Worm (Caenorhabditis elegans) whole organism, young adult: ENCODE measurements around the gene T05B9.1.
A peak's percentile ranks its signal among the peaks of the same experiment; 100 is the strongest.

Source experiments
- B0336.3 ChIP-seq: fragments of 200-800 bp; sonication (Bioruptor generic); IDR thresholded peaks from 2 replicates; pipeline ENCODE4 v1.3.6; 2022; ENCODE audit warnings: missing genetic modification characterization, missing compliant biosample characterization
- C17E4.6 ChIP-seq: fragments of 200-800 bp; sonication (Bioruptor generic); IDR thresholded peaks from 2 replicates; pipeline ENCODE4 v1.3.6; 2022; ENCODE audit warnings: missing genetic modification reagents, missing genetic modification characterization, missing compliant biosample characterization
- D2030.7 ChIP-seq: fragments of 200-800 bp; sonication (Bioruptor generic); IDR thresholded peaks from 2 replicates; pipeline ENCODE4 v1.3.6; 2022; ENCODE audit warnings: missing genetic modification reagents, missing genetic modification characterization, missing compliant biosample characterization
- F10E7.11 ChIP-seq: sonication (generic microtip); optimal IDR thresholded peaks from 2 replicates; lab custom pipeline; 2017; ENCODE audit warnings: mild to moderate bottlenecking, missing genetic modification characterization, moderate library complexity, missing compliant biosample characterization
- F52B5.7 ChIP-seq: sonication (generic microtip); optimal IDR thresholded peaks from 2 replicates; lab custom pipeline; 2016; ENCODE audit warnings: mild to moderate bottlenecking, missing genetic modification characterization, missing compliant biosample characterization
- F57C9.4 ChIP-seq: sonication (generic microtip); optimal IDR thresholded peaks from 2 replicates; lab custom pipeline; 2017; ENCODE audit warnings: mild to moderate bottlenecking, missing genetic modification characterization, missing compliant biosample characterization
- K11D2.4 ChIP-seq: fragments of 200-800 bp; sonication (Bioruptor generic); IDR thresholded peaks from 2 replicates; pipeline ENCODE4 v1.3.6; 2022; ENCODE audit warnings: missing genetic modification reagents, missing genetic modification characterization, missing compliant biosample characterization
- T26A5.8 ChIP-seq: sonication (generic microtip); optimal IDR thresholded peaks from 2 replicates; lab custom pipeline; 2016; ENCODE audit warnings: missing genetic modification characterization, missing compliant biosample characterization
- Y53G8AR.9 ChIP-seq: fragments of 200-800 bp; sonication (Bioruptor generic); conservative IDR thresholded peaks from 2 replicates; pipeline ENCODE4 v1.3.6; 2022; ENCODE audit warnings: missing genetic modification reagents, missing genetic modification characterization, missing compliant biosample characterization
- Y56A3A.18 ChIP-seq: fragments of 200-800 bp; sonication (Bioruptor generic); IDR thresholded peaks from 2 replicates; pipeline ENCODE4 v1.3.6; 2022; ENCODE audit warnings: missing genetic modification reagents, missing genetic modification characterization, missing compliant biosample characterization
- Y95B8A.8 ChIP-seq: fragments of 200-800 bp; sonication (Bioruptor generic); IDR thresholded peaks from 2 replicates; pipeline ENCODE4 v1.3.6; 2022; ENCODE audit warnings: missing genetic modification reagents, missing genetic modification characterization, missing compliant biosample characterization
- ZK185.1 ChIP-seq: sonication (generic microtip); optimal IDR thresholded peaks from 2 replicates; lab custom pipeline; 2016; ENCODE audit warnings: mild to moderate bottlenecking, missing genetic modification characterization, missing compliant biosample characterization; ENCODE audit not compliant: poor library complexity, severe bottlenecking
- athp-1 ChIP-seq: sonication (generic microtip); optimal IDR thresholded peaks from 2 replicates; lab custom pipeline; 2017; ENCODE audit warnings: mild to moderate bottlenecking, missing genetic modification characterization, missing compliant biosample characterization
- attf-3 ChIP-seq: fragments of 200-800 bp; sonication (Bioruptor generic); conservative IDR thresholded peaks from 2 replicates; pipeline ENCODE4 v1.3.6; 2022; ENCODE audit warnings: missing genetic modification reagents, missing genetic modification characterization, missing compliant biosample characterization
- bed-2 ChIP-seq: fragments of 200-800 bp; sonication (Bioruptor generic); IDR thresholded peaks from 2 replicates; pipeline ENCODE4 v1.3.6; 2022; ENCODE audit warnings: missing genetic modification reagents, missing genetic modification characterization, missing compliant biosample characterization
- cebp-2 ChIP-seq: fragments of 200-800 bp; sonication (Bioruptor generic); IDR thresholded peaks from 2 replicates; pipeline ENCODE4 v1.3.6; 2022; ENCODE audit warnings: missing genetic modification characterization, missing compliant biosample characterization
- ceh-100 ChIP-seq: fragments of 200-800 bp; sonication (Bioruptor generic); IDR thresholded peaks from 2 replicates; pipeline ENCODE4 v1.3.6; 2022; ENCODE audit warnings: missing genetic modification reagents, missing genetic modification characterization, missing compliant biosample characterization
- ceh-40 ChIP-seq: fragments of 200-800 bp; sonication (Bioruptor generic); IDR thresholded peaks from 2 replicates; pipeline ENCODE4 v1.3.6; 2022; ENCODE audit warnings: missing genetic modification characterization, missing compliant biosample characterization
- chd-7 ChIP-seq: sonication (generic microtip); optimal IDR thresholded peaks from 2 replicates; lab custom pipeline; 2016; ENCODE audit warnings: mild to moderate bottlenecking, missing genetic modification characterization, moderate library complexity, missing compliant biosample characterization
- dox-1 ChIP-seq: fragments of 200-800 bp; sonication (Bioruptor generic); IDR thresholded peaks from 2 replicates; pipeline ENCODE4 v1.3.6; 2022; ENCODE audit warnings: missing genetic modification reagents, missing genetic modification characterization, missing compliant biosample characterization
- gei-17 ChIP-seq: fragments of 200-800 bp; sonication (Bioruptor generic); optimal IDR thresholded peaks from 2 replicates; lab custom pipeline; 2018; ENCODE audit warnings: mild to moderate bottlenecking, missing genetic modification characterization, missing compliant biosample characterization
- him-1 ChIP-seq: sonication (generic microtip); optimal IDR thresholded peaks from 2 replicates; lab custom pipeline; 2016; ENCODE audit warnings: missing genotype, missing genetic modification reagents, missing genetic modification characterization, missing compliant biosample characterization
- hlh-26 ChIP-seq: fragments of 200-800 bp; sonication (Bioruptor generic); conservative IDR thresholded peaks from 2 replicates; pipeline ENCODE4 v1.3.6; 2022; ENCODE audit warnings: missing genetic modification reagents, missing genetic modification characterization, missing compliant biosample characterization
- hmg-1.2 ChIP-seq: fragments of 200-800 bp; sonication (Bioruptor generic); IDR thresholded peaks from 2 replicates; pipeline ENCODE4 v1.3.6; 2022; ENCODE audit warnings: missing genetic modification reagents, missing genetic modification characterization, missing compliant biosample characterization
- let-526 ChIP-seq: fragments of 200-800 bp; sonication (Bioruptor generic); IDR thresholded peaks from 2 replicates; pipeline ENCODE4 v1.3.6; 2022; ENCODE audit warnings: missing genetic modification reagents, missing genetic modification characterization, missing compliant biosample characterization
- lin-35 ChIP-seq, 3 experiments: fragments of 150-350 bp in 2 of 3; sonication (generic microtip) in 1 of 3; optimal IDR thresholded peaks; 2 replicates each; lab custom pipeline; 2014 to 2018; ENCODE audit warnings: missing biosample characterization in 3 of 3, missing genetic modification characterization in 3 of 3, missing genetic modification reagents in 3 of 3
- lin-40 ChIP-seq: sonication (generic microtip); optimal IDR thresholded peaks from 2 replicates; lab custom pipeline; 2016; ENCODE audit warnings: missing genetic modification characterization, mild to moderate bottlenecking, missing compliant biosample characterization, missing genotype, missing genetic modification reagents
- mcd-1 ChIP-seq: fragments of 200-800 bp; sonication (Bioruptor generic); IDR thresholded peaks from 2 replicates; pipeline ENCODE4 v1.3.6; 2022; ENCODE audit warnings: missing genetic modification reagents, missing genetic modification characterization, missing compliant biosample characterization
- nfya-1 ChIP-seq: sonication (generic microtip); optimal IDR thresholded peaks from 2 replicates; lab custom pipeline; 2017; ENCODE audit warnings: antibody characterized with exemption, missing compliant biosample characterization, missing genetic modification characterization, borderline replicate concordance; ENCODE audit not compliant: insufficient read depth
- nfya-2 ChIP-seq: fragments of 200-800 bp; sonication (Bioruptor generic); IDR thresholded peaks from 2 replicates; pipeline ENCODE4 v1.3.6; 2022; ENCODE audit warnings: missing genetic modification reagents, missing genetic modification characterization, missing compliant biosample characterization
- nfyb-1 ChIP-seq: fragments of 200-800 bp; sonication (Bioruptor generic); IDR thresholded peaks from 2 replicates; pipeline ENCODE4 v1.3.6; 2022; ENCODE audit warnings: missing genetic modification reagents, missing genetic modification characterization, missing compliant biosample characterization
- nhr-27 ChIP-seq: fragments of 200-800 bp; sonication (Bioruptor generic); optimal IDR thresholded peaks from 2 replicates; lab custom pipeline; 2018; ENCODE audit warnings: mild to moderate bottlenecking, missing genetic modification characterization, moderate library complexity, missing compliant biosample characterization
- nhr-90 ChIP-seq: sonication (generic microtip); optimal IDR thresholded peaks from 2 replicates; lab custom pipeline; 2016; ENCODE audit warnings: missing genotype, mild to moderate bottlenecking, missing genetic modification characterization, missing compliant biosample characterization
- pbrm-1 ChIP-seq: fragments of 200-800 bp; sonication (Bioruptor generic); IDR thresholded peaks from 2 replicates; pipeline ENCODE4 v1.3.6; 2022; ENCODE audit warnings: missing genetic modification reagents, missing genetic modification characterization, missing compliant biosample characterization
- pha-4 ChIP-seq: fragments of 150-350 bp; sonication (generic microtip); optimal IDR thresholded peaks from 2 replicates; lab custom pipeline; 2014; ENCODE audit warnings: missing biosample characterization, missing genetic modification reagents, missing genetic modification characterization
- repo-1 ChIP-seq: sonication (generic microtip); optimal IDR thresholded peaks from 2 replicates; lab custom pipeline; 2017; ENCODE audit warnings: mild to moderate bottlenecking, missing genetic modification characterization, missing compliant biosample characterization
- snpc-4 ChIP-seq, 5 experiments: fragments of 150-350 bp in 1 of 5; sonication (generic microtip) in 4 of 5; optimal IDR thresholded peaks; 2 replicates each; lab custom pipeline; 2014 to 2018; ENCODE audit warnings: missing genetic modification characterization in 5 of 5, missing biosample characterization in 3 of 5, antibody characterized with exemption in 2 of 5, mild to moderate bottlenecking in 2 of 5, missing compliant biosample characterization in 2 of 5, missing genotype in 2 of 5, moderate library complexity in 2 of 5, missing genetic modification reagents in 1 of 5
- sptf-2 ChIP-seq: fragments of 200-800 bp; sonication (Bioruptor generic); optimal IDR thresholded peaks from 2 replicates; lab custom pipeline; 2018; ENCODE audit warnings: mild to moderate bottlenecking, missing genetic modification characterization, missing compliant biosample characterization
- xnd-1 ChIP-seq: sonication (generic microtip); optimal IDR thresholded peaks from 2 replicates; lab custom pipeline; 2016; ENCODE audit warnings: missing genotype, missing genetic modification reagents, missing genetic modification characterization, missing compliant biosample characterization
- ztf-28 ChIP-seq: fragments of 200-800 bp; sonication (Bioruptor generic); IDR thresholded peaks from 2 replicates; pipeline ENCODE4 v1.3.6; 2022; ENCODE audit warnings: missing genetic modification reagents, missing genetic modification characterization, missing compliant biosample characterization
- ztf-3 ChIP-seq: fragments of 200-800 bp; sonication (Bioruptor generic); optimal IDR thresholded peaks from 2 replicates; lab custom pipeline; 2018; ENCODE audit warnings: mild to moderate bottlenecking, missing genetic modification characterization, missing compliant biosample characterization

Gene T05B9.1

DNA sequence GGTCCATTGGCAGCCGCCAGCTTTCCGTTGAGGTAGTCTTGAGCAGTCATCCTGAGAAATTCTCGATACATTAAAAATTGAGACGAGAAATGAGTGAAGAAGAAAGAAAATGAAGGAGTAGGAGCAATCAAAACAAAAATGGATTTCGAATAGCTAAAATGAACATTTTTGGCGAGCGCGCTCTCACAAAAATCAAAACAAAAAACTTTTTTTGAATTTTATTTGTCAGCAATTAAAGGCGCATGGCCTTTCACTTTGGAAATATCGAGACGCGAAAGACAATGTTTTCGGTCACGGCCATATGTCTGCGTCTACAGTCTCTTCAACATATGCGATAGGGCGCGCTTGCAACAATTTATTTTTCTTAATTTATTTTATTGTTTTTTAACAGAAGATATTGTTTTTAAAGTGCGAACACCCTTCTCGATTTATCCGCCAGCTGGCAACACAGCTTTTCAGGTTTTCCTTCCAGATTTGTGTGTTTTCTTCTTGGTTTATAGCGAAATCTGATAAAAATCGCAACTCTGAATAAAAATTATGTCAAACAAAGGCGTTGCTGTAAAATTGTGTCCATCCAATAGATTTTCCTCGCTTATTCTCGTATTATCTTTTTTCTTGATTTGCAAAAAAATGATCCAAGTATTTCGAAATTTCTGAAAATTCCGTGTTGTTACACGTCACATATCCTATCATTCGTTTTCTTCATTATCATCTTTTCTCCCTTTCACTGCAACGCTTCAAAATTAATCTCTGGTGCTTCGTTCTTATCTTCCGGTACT is 21.9 kb downstream of the T05B9.1 start, which contains the start of the genes rpn-9 and T06D8.9 (continued):
- no peak for TF ChIP-seq F57C9.4 (tag; lab: Kevin White, UChicago)
- TF ChIP-seq pha-4 (tag; lab: Kevin White, UChicago) = no peak
- TF ChIP-seq D2030.7 (GFP tag; lab: Robert Waterston, UW) = peak; percentile 89
- TF ChIP-seq pbrm-1 = peak; percentile 81
- no peak for TF ChIP-seq K11D2.4 (GFP tag; lab: Robert Waterston, UW)
- TF ChIP-seq snpc-4 (GFP tag; optimal IDR thresholded peaks at IDR 0.05; lab: Kevin White, UChicago) = peak; percentile 17
- peak; percentile 70 to 80 (median 76) for TF ChIP-seq snpc-4 (tag; optimal IDR thresholded peaks at IDR 0.05; lab: Kevin White, UChicago)
- TF ChIP-seq ceh-100 (GFP tag; lab: Robert Waterston, UW) = peak; percentile 62; the same call in 1 of the 2 replicates
- TF ChIP-seq lin-40 (tag; lab: Kevin White, UChicago) = no peak
- TF ChIP-seq him-1 = no peak
- TF ChIP-seq nhr-27 (tag; lab: Kevin White, UChicago) = no peak
- TF ChIP-seq ceh-40 (GFP tag; lab: Robert Waterston, UW) = no peak
- peak; percentile 21 for TF ChIP-seq ZK185.1 (tag; lab: Kevin White, UChicago)
- no peak for TF ChIP-seq chd-7 (tag; lab: Kevin White, UChicago)
- TF ChIP-seq Y95B8A.8 (GFP tag; lab: Robert Waterston, UW) = peak; percentile 77; the same call in 1 of the 2 replicates
- TF ChIP-seq lin-35 (GFP tag; optimal IDR thresholded peaks at IDR 0.05; lab: Kevin White, UChicago) = peak in 2 of 3 experiments; percentile 15 to 71
- TF ChIP-seq hlh-26 (GFP tag; lab: Robert Waterston, UW) = no peak
- no peak for TF ChIP-seq ztf-28 (GFP tag; lab: Robert Waterston, UW)
- no peak for TF ChIP-seq T26A5.8 (tag; lab: Kevin White, UChicago)
- peak; percentile 94 for TF ChIP-seq mcd-1
- TF ChIP-seq nhr-90 (tag; lab: Kevin White, UChicago) = no peak
- 0 out of 2 replicates have a peak, but pooled peaks have one; percentile 10 for TF ChIP-seq C17E4.6 (GFP tag; lab: Robert Waterston, UW)
- TF ChIP-seq F52B5.7 (tag; lab: Kevin White, UChicago) = no peak
- TF ChIP-seq ztf-3 = no peak
- peak; percentile 88 for TF ChIP-seq dox-1
- no peak for TF ChIP-seq F10E7.11 (tag; lab: Kevin White, UChicago)
- TF ChIP-seq attf-3 (GFP tag; lab: Robert Waterston, UW) = peak; percentile 82
- TF ChIP-seq xnd-1 (tag; lab: Kevin White, UChicago) = peak; percentile 65
- TF ChIP-seq athp-1 (tag; lab: Kevin White, UChicago) = peak; percentile 52
- TF ChIP-seq B0336.3 (GFP tag; lab: Robert Waterston, UW) = peak; percentile 28; the same call in 1 of the 2 replicates
- no peak for TF ChIP-seq sptf-2 (GFP tag; lab: Kevin White, UChicago)
- TF ChIP-seq nfya-2 = no peak
- no peak for TF ChIP-seq Y56A3A.18 (GFP tag; lab: Robert Waterston, UW)
- no peak for TF ChIP-seq bed-2 (GFP tag; lab: Robert Waterston, UW)
- no peak; the same call in 1 of the 2 replicates for TF ChIP-seq Y53G8AR.9 (GFP tag; lab: Robert Waterston, UW)
- no peak for TF ChIP-seq nfya-1
- TF ChIP-seq let-526 (GFP tag; lab: Robert Waterston, UW) = 0 out of 2 replicates have a peak, but pooled peaks have one; percentile 20
- TF ChIP-seq repo-1 (tag; lab: Kevin White, UChicago) = no peak
- TF ChIP-seq nfyb-1 = peak; percentile 20; the same call in 1 of the 2 replicates
- TF ChIP-seq hmg-1.2 = peak; percentile 95
- no peak for TF ChIP-seq gei-17
- no peak for TF ChIP-seq cebp-2 (GFP tag; lab: Robert Waterston, UW)
